Fruit fly (Drosophila melanogaster) whole organism, pupa: ENCODE data around the gene spn-F.

ENCODE experiments used
- CG10348 ChIP-seq: fragments of 200-800 bp; sonication (Bioruptor generic); IDR thresholded peaks from 2 replicates; pipeline ENCODE4 v1.3.6; 2022; ENCODE audit warnings: missing biosample characterization, missing genetic modification characterization
- CG17806 ChIP-seq: fragments of 200-800 bp; sonication (Bioruptor generic); optimal IDR thresholded peaks from 2 replicates; lab custom pipeline; 2018; ENCODE audit warnings: missing biosample characterization, mild to moderate bottlenecking, missing genetic modification characterization, moderate library complexity
- CG4496 ChIP-seq: fragments of 200-800 bp; sonication (Bioruptor generic); IDR thresholded peaks from 3 replicates; pipeline ENCODE4 v1.3.6; 2022; ENCODE audit warnings: missing biosample characterization, missing genetic modification characterization
- CG8159 ChIP-seq: fragments of 200-800 bp; sonication (Bioruptor generic); optimal IDR thresholded peaks from 3 replicates; lab custom pipeline; 2018; ENCODE audit warnings: missing biosample characterization, mild to moderate bottlenecking, missing genetic modification characterization, moderate library complexity
- CG8301 ChIP-seq: fragments of 200-800 bp; sonication (Bioruptor generic); optimal IDR thresholded peaks from 2 replicates; lab custom pipeline; 2018; ENCODE audit warnings: missing biosample characterization, mild to moderate bottlenecking, missing genetic modification characterization
- CG9948 ChIP-seq: fragments of 200-800 bp; sonication (Bioruptor generic); optimal IDR thresholded peaks from 2 replicates; lab custom pipeline; 2018; ENCODE audit warnings: missing biosample characterization, mild to moderate bottlenecking, missing genetic modification characterization, moderate library complexity
- EcR ChIP-seq: fragments of 200-800 bp; sonication (Bioruptor generic); optimal IDR thresholded peaks from 3 replicates; lab custom pipeline; 2019; ENCODE audit warnings: missing biosample characterization, missing genetic modification characterization, mild to moderate bottlenecking, moderate library complexity, missing genetic modification reagents
- Ets98B ChIP-seq: fragments of 200-800 bp; sonication (Bioruptor generic); IDR thresholded peaks from 2 replicates; pipeline ENCODE4 v1.3.6; 2022; ENCODE audit warnings: missing biosample characterization, missing genetic modification characterization

- no peak for TF ChIP-seq CG9948 (tag; lab: Kevin White, UChicago)
- TF ChIP-seq CG8159 (tag; lab: Kevin White, UChicago) = no peak
- TF ChIP-seq EcR (GFP tag; lab: Kevin White, UChicago) = no peak
- no peak for TF ChIP-seq CG10348 (GFP tag; lab: Robert Waterston, UW)
- no peak for TF ChIP-seq CG17806
- TF ChIP-seq CG4496 (GFP tag; lab: Robert Waterston, UW) = no peak
- TF ChIP-seq Ets98B = no peak
- TF ChIP-seq CG8301 (tag; lab: Kevin White, UChicago) = no peak
Observed at dm6 chr3R:31248245-31248644, 6.7 kb upstream of the spn-F start.
